Fruit fly (Drosophila melanogaster) whole organism, embryonic: ENCODE results near the gene CG11000.

Experiments used
- Bteb2 ChIP-seq: fragments of 200-800 bp; sonication (Bioruptor generic); optimal IDR thresholded peaks from 2 replicates; lab custom pipeline; 2016; ENCODE audit warnings: missing biosample characterization, missing genetic modification characterization
- CG11085 ChIP-seq: fragments of 200-800 bp; sonication (Bioruptor generic); IDR thresholded peaks from 2 replicates; pipeline ENCODE4 v1.3.6; 2022; ENCODE audit warnings: missing biosample characterization, missing genetic modification characterization
- CG11247 ChIP-seq: fragments of 200-800 bp; sonication (Bioruptor generic); IDR thresholded peaks from 2 replicates; pipeline ENCODE4 v1.3.6; 2022; ENCODE audit warnings: missing biosample characterization, missing genetic modification characterization
- CG11696 ChIP-seq: fragments of 200-800 bp; sonication (Bioruptor generic); IDR thresholded peaks from 2 replicates; pipeline ENCODE4 v1.3.6; 2022; ENCODE audit warnings: missing biosample characterization, missing genetic modification characterization
- CG12155 ChIP-seq: fragments of 200-800 bp; sonication (Bioruptor generic); optimal IDR thresholded peaks from 3 replicates; lab custom pipeline; 2016; ENCODE audit warnings: missing biosample characterization, missing genetic modification characterization
- CG12299 ChIP-seq: fragments of 200-800 bp; sonication (Bioruptor generic); optimal IDR thresholded peaks from 2 replicates; lab custom pipeline; 2018; ENCODE audit warnings: missing biosample characterization, mild to moderate bottlenecking, missing genetic modification characterization
- CG13296 ChIP-seq: fragments of 200-800 bp; sonication (Bioruptor generic); optimal IDR thresholded peaks from 3 replicates; lab custom pipeline; 2018; ENCODE audit warnings: missing biosample characterization, mild to moderate bottlenecking, missing genetic modification characterization
- CG14710 ChIP-seq: fragments of 200-800 bp; sonication (Bioruptor generic); optimal IDR thresholded peaks from 3 replicates; lab custom pipeline; 2019; ENCODE audit warnings: missing biosample characterization, mild to moderate bottlenecking, missing genetic modification characterization, moderate library complexity
- CG17829 ChIP-seq: fragments of 200-800 bp; optimal IDR thresholded peaks from 2 replicates; lab custom pipeline; 2019; ENCODE audit warnings: missing biosample characterization, mild to moderate bottlenecking, missing genetic modification characterization, moderate library complexity
- CG43689 ChIP-seq: fragments of 200-800 bp; sonication (Bioruptor generic); IDR thresholded peaks from 2 replicates; pipeline ENCODE4 v1.3.6; 2022; ENCODE audit warnings: missing biosample characterization, missing genetic modification characterization
- CG6654 ChIP-seq: fragments of 200-800 bp; sonication (Bioruptor generic); optimal IDR thresholded peaks from 2 replicates; lab custom pipeline; 2017; ENCODE audit warnings: missing biosample characterization, mild to moderate bottlenecking, missing genetic modification characterization
- CG6813 ChIP-seq: fragments of 200-800 bp; sonication (Bioruptor generic); optimal IDR thresholded peaks from 2 replicates; lab custom pipeline; 2017; ENCODE audit warnings: missing biosample characterization, missing genetic modification characterization, mild to moderate bottlenecking, moderate library complexity, missing genetic modification reagents
- CG8359 ChIP-seq: fragments of 200-800 bp; sonication (Bioruptor generic); optimal IDR thresholded peaks from 2 replicates; lab custom pipeline; 2017; ENCODE audit warnings: missing biosample characterization, mild to moderate bottlenecking, missing genetic modification characterization, borderline replicate concordance
- CG8944 ChIP-seq: fragments of 200-800 bp; sonication (Bioruptor generic); optimal IDR thresholded peaks from 3 replicates; lab custom pipeline; 2016; ENCODE audit warnings: missing biosample characterization, missing genetic modification characterization
- CG9797 ChIP-seq: fragments of 200-800 bp; sonication (Bioruptor generic); optimal IDR thresholded peaks from 3 replicates; lab custom pipeline; 2018; ENCODE audit warnings: missing biosample characterization, mild to moderate bottlenecking, missing genetic modification characterization
- Chrac-16 ChIP-seq: fragments of 200-800 bp; sonication (Bioruptor generic); optimal IDR thresholded peaks from 3 replicates; lab custom pipeline; 2016; ENCODE audit warnings: missing biosample characterization, missing genetic modification characterization
- D19A ChIP-seq: fragments of 200-800 bp; optimal IDR thresholded peaks from 3 replicates; lab custom pipeline; 2019; ENCODE audit warnings: missing biosample characterization, mild to moderate bottlenecking, missing genetic modification characterization, moderate library complexity
- Dip2 ChIP-seq: fragments of 200-800 bp; sonication (Bioruptor generic); IDR thresholded peaks from 2 replicates; pipeline ENCODE4 v1.3.6; 2022; ENCODE audit warnings: missing biosample characterization, missing genetic modification characterization
- Dref ChIP-seq: fragments of 200-800 bp; sonication (Bioruptor generic); IDR thresholded peaks from 2 replicates; pipeline ENCODE4 v1.3.6; 2022; ENCODE audit warnings: missing biosample characterization, missing genetic modification characterization
- Fer2 ChIP-seq: fragments of 200-800 bp; sonication (Bioruptor generic); optimal IDR thresholded peaks from 2 replicates; lab custom pipeline; 2018; ENCODE audit warnings: missing biosample characterization, mild to moderate bottlenecking, missing genetic modification characterization, moderate library complexity
- Hr78 ChIP-seq, 2 experiments: fragments of 200-800 bp in 1 of 2; fragments of >200 bp in 1 of 2; sonication (Bioruptor generic) in 1 of 2; optimal IDR thresholded peaks; 2 replicates each; lab custom pipeline; 2017 to 2019; ENCODE audit warnings: missing biosample characterization in 2 of 2, missing genetic modification characterization in 2 of 2, mild to moderate bottlenecking in 1 of 2, moderate library complexity in 1 of 2
- MESR4 ChIP-seq: fragments of 200-800 bp; sonication (Bioruptor generic); optimal IDR thresholded peaks from 2 replicates; lab custom pipeline; 2018; ENCODE audit warnings: missing biosample characterization, mild to moderate bottlenecking, missing genetic modification characterization, moderate library complexity
- Myb ChIP-seq: fragments of 200-800 bp; sonication (Bioruptor generic); optimal IDR thresholded peaks from 2 replicates; lab custom pipeline; 2016; ENCODE audit warnings: missing biosample characterization, missing genetic modification characterization
- Neu2 ChIP-seq: fragments of 200-800 bp; sonication (Bioruptor generic); optimal IDR thresholded peaks from 3 replicates; lab custom pipeline; 2016; ENCODE audit warnings: missing biosample characterization, missing genetic modification characterization, borderline replicate concordance
- Nf-YC ChIP-seq: fragments of 200-800 bp; optimal IDR thresholded peaks from 3 replicates; lab custom pipeline; 2019; ENCODE audit warnings: missing biosample characterization, mild to moderate bottlenecking, missing genetic modification characterization, moderate library complexity
- Rfx ChIP-seq: fragments of 200-800 bp; sonication (Bioruptor generic); IDR thresholded peaks from 2 replicates; pipeline ENCODE4 v1.3.6; 2022; ENCODE audit warnings: missing biosample characterization, missing genetic modification characterization
- Sin3A ChIP-seq: fragments of >200 bp; optimal IDR thresholded peaks from 2 replicates; lab custom pipeline; 2018
- Sry-β ChIP-seq: fragments of 200-800 bp; sonication (Bioruptor generic); optimal IDR thresholded peaks from 2 replicates; lab custom pipeline; 2018; ENCODE audit warnings: missing biosample characterization, mild to moderate bottlenecking, missing genetic modification characterization, moderate library complexity
- Tbp ChIP-seq: fragments of >200 bp; optimal IDR thresholded peaks from 2 replicates; lab custom pipeline; 2018; ENCODE audit warnings: missing biosample characterization, missing genetic modification characterization
- ap ChIP-seq: fragments of 200-800 bp; sonication (Bioruptor generic); IDR thresholded peaks from 2 replicates; pipeline ENCODE4 v1.3.6; 2022; ENCODE audit warnings: missing biosample characterization, missing genetic modification characterization
- caup ChIP-seq: fragments of 200-800 bp; sonication (Bioruptor generic); optimal IDR thresholded peaks from 3 replicates; lab custom pipeline; 2017; ENCODE audit warnings: missing biosample characterization, mild to moderate bottlenecking, missing genetic modification characterization, moderate library complexity; ENCODE audit not compliant: severe bottlenecking
- dan ChIP-seq: fragments of 200-800 bp; sonication (Bioruptor generic); IDR thresholded peaks from 2 replicates; pipeline ENCODE4 v1.3.6; 2022; ENCODE audit warnings: missing biosample characterization, missing genetic modification characterization
- danr ChIP-seq: fragments of 200-800 bp; sonication (Bioruptor generic); IDR thresholded peaks from 2 replicates; pipeline ENCODE4 v1.3.6; 2022; ENCODE audit warnings: missing biosample characterization, missing genetic modification characterization
- dmrt99B ChIP-seq: fragments of 200-800 bp; sonication (Bioruptor generic); optimal IDR thresholded peaks from 2 replicates; lab custom pipeline; 2018; ENCODE audit warnings: missing biosample characterization, mild to moderate bottlenecking, missing genetic modification characterization, moderate library complexity
- dpn ChIP-seq, 2 experiments: fragments of 200-800 bp; sonication (Bioruptor generic); optimal IDR thresholded peaks; 3 replicates each; lab custom pipeline; 2016; ENCODE audit warnings: missing biosample characterization in 2 of 2, missing genetic modification characterization in 2 of 2
- dysf ChIP-seq: fragments of 200-800 bp; sonication (Bioruptor generic); IDR thresholded peaks from 3 replicates; pipeline ENCODE4 v1.3.6; 2022; ENCODE audit warnings: missing biosample characterization, missing genetic modification characterization
- en ChIP-seq: fragments of 200-800 bp; sonication (Bioruptor generic); optimal IDR thresholded peaks from 2 replicates; lab custom pipeline; 2016; ENCODE audit warnings: missing biosample characterization, missing genetic modification characterization
- esg ChIP-seq: fragments of 200-800 bp; sonication (Bioruptor generic); conservative IDR thresholded peaks from 2 replicates; pipeline ENCODE4 v1.3.6; 2022; ENCODE audit warnings: missing biosample characterization, missing genetic modification characterization
- lov ChIP-seq, 2 experiments: fragments of 200-800 bp in 1 of 2; fragments of >200 bp in 1 of 2; sonication (Bioruptor generic) in 1 of 2; IDR thresholded peaks in 1 of 2; optimal IDR thresholded peaks in 1 of 2; 2 replicates in 1 of 2; 3 replicates in 1 of 2; pipeline versions ENCODE4 v1.3.6 to Lab custom; 2017 to 2022; ENCODE audit warnings: missing biosample characterization in 1 of 2, missing genetic modification characterization in 1 of 2
- maf-S ChIP-seq: fragments of 200-800 bp; sonication (Bioruptor generic); optimal IDR thresholded peaks from 2 replicates; lab custom pipeline; 2016; ENCODE audit warnings: missing biosample characterization, missing genetic modification characterization
- nom ChIP-seq: fragments of 200-800 bp; sonication (Bioruptor generic); optimal IDR thresholded peaks from 2 replicates; lab custom pipeline; 2017; ENCODE audit warnings: missing biosample characterization, missing genetic modification characterization, mild to moderate bottlenecking, moderate library complexity, missing genetic modification reagents
- oc ChIP-seq: fragments of 200-800 bp; sonication (Bioruptor generic); optimal IDR thresholded peaks from 2 replicates; lab custom pipeline; 2018; ENCODE audit warnings: missing biosample characterization, mild to moderate bottlenecking, missing genetic modification characterization, moderate library complexity
- rib ChIP-seq: fragments of 200-800 bp; sonication (Bioruptor generic); IDR thresholded peaks from 2 replicates; pipeline ENCODE4 v1.3.6; 2022; ENCODE audit warnings: missing biosample characterization, missing genetic modification characterization
- sd ChIP-seq: fragments of 200-800 bp; sonication (Bioruptor generic); optimal IDR thresholded peaks from 3 replicates; lab custom pipeline; 2018; ENCODE audit warnings: missing biosample characterization, mild to moderate bottlenecking, missing genetic modification characterization, moderate library complexity
- shn ChIP-seq: fragments of 200-800 bp; sonication (Bioruptor generic); optimal IDR thresholded peaks from 3 replicates; lab custom pipeline; 2016; ENCODE audit warnings: missing biosample characterization, missing genetic modification characterization
- sob ChIP-seq: fragments of 200-800 bp; sonication (Bioruptor generic); IDR thresholded peaks from 2 replicates; pipeline ENCODE4 v1.3.6; 2022; ENCODE audit warnings: missing biosample characterization, missing genetic modification characterization
- zen2 ChIP-seq: fragments of 200-800 bp; sonication (Bioruptor generic); IDR thresholded peaks from 3 replicates; pipeline ENCODE4 v1.3.6; 2022; ENCODE audit warnings: missing biosample characterization, missing genetic modification characterization; ENCODE audit not compliant: partially characterized antibody

CG11000 gene

dm6 chr3R:5789025-5789953, 12.8 kb upstream of the CG11000 start, which contains the start of the genes Hat1 and Rpn5 (continued):
- TF ChIP-seq zen2 (GFP tag; lab: Robert Waterston, UW), result peak; percentile 66; the same call in 2 of the 3 replicates
- TF ChIP-seq CG11085 (GFP tag; lab: Robert Waterston, UW), result peak; percentile 46; the same call in 1 of the 2 replicates
- peak; percentile 84 for TF ChIP-seq Bteb2 (GFP tag; lab: Kevin White, UChicago)
- peak; percentile 69 for TF ChIP-seq Nf-YC (tag; lab: Kevin White, UChicago)
- peak; percentile 69 for TF ChIP-seq en (GFP tag; lab: Kevin White, UChicago)
- peak; percentile 86 for TF ChIP-seq CG12155 (GFP tag; lab: Kevin White, UChicago)
- TF ChIP-seq Dip2 (GFP tag; lab: Robert Waterston, UW), result no peak
- no peak for TF ChIP-seq Hr78 (GFP tag; optimal IDR thresholded peaks at IDR 0.05; lab: Kevin White, UChicago)
- TF ChIP-seq Myb (GFP tag; lab: Kevin White, UChicago), result peak; percentile 78
- TF ChIP-seq caup, result peak; percentile 78
- 0 out of 2 replicates have a peak, but pooled peaks have one; percentile 10 for TF ChIP-seq rib
- peak; percentile 60; the same call in 1 of the 2 replicates for TF ChIP-seq danr (GFP tag; lab: Robert Waterston, UW)
- peak; percentile 47 for TF ChIP-seq Fer2 (tag; lab: Kevin White, UChicago)
- peak; percentile 89 to 94 for TF ChIP-seq dpn (GFP tag; optimal IDR thresholded peaks at IDR 0.05; lab: Kevin White, UChicago)
- TF ChIP-seq Sin3A (lab: Kevin White, UChicago), result peak; percentile 62
- TF ChIP-seq oc (tag; lab: Kevin White, UChicago), result peak; percentile 0
- TF ChIP-seq nom (GFP tag; lab: Kevin White, UChicago), result peak; percentile 56
- TF ChIP-seq Rfx (GFP tag; lab: Robert Waterston, UW), result peak; percentile 83
- TF ChIP-seq CG11247 (GFP tag; lab: Robert Waterston, UW), result peak; percentile 29; the same call in 1 of the 2 replicates
- TF ChIP-seq ap (GFP tag; lab: Robert Waterston, UW), result no peak
- TF ChIP-seq D19A, result peak; percentile 46
- TF ChIP-seq Tbp (GFP tag; lab: Kevin White, UChicago), result no peak
- TF ChIP-seq dan (GFP tag; lab: Robert Waterston, UW), result 0 out of 2 replicates have a peak, but pooled peaks have one; percentile 38
- TF ChIP-seq CG17829, result peak; percentile 68
- peak; percentile 80 for TF ChIP-seq Chrac-16 (GFP tag; lab: Kevin White, UChicago)
- TF ChIP-seq sob (GFP tag; lab: Robert Waterston, UW), result peak; percentile 74
- TF ChIP-seq shn, result peak; percentile 91
- TF ChIP-seq CG9797 (GFP tag; lab: Kevin White, UChicago), result peak; percentile 41
- peak; percentile 61 for TF ChIP-seq esg (GFP tag; lab: Robert Waterston, UW)
- peak; percentile 88 for TF ChIP-seq maf-S (GFP tag; lab: Kevin White, UChicago)
- peak; percentile 30; the same call in 1 of the 2 replicates for TF ChIP-seq Dref
- no peak for TF ChIP-seq CG8359 (GFP tag; lab: Kevin White, UChicago)
- peak; percentile 74 for TF ChIP-seq Neu2 (GFP tag; lab: Kevin White, UChicago)
- peak; percentile 49 for TF ChIP-seq CG6654 (GFP tag; lab: Kevin White, UChicago)
- no peak for TF ChIP-seq CG43689 (GFP tag; lab: Robert Waterston, UW)
- no peak for TF ChIP-seq lov (optimal IDR thresholded peaks at IDR 0.05; lab: Kevin White, UChicago)
- TF ChIP-seq lov (GFP tag; IDR thresholded peaks at IDR 0.05; lab: Robert Waterston, UW), result no peak
- TF ChIP-seq CG6813 (GFP tag; lab: Kevin White, UChicago), result no peak
- TF ChIP-seq CG8944, result peak; percentile 85
- TF ChIP-seq Sry-β (GFP tag; lab: Kevin White, UChicago), result peak; percentile 90
- TF ChIP-seq sd, result no peak
- peak; percentile 35 for TF ChIP-seq MESR4 (GFP tag; lab: Kevin White, UChicago)
- TF ChIP-seq CG13296, result peak; percentile 52
- TF ChIP-seq CG12299 (tag; lab: Kevin White, UChicago), result peak; percentile 26
- TF ChIP-seq CG11696 (GFP tag; lab: Robert Waterston, UW), result no peak
- TF ChIP-seq dmrt99B (tag; lab: Kevin White, UChicago), result no peak
- TF ChIP-seq CG14710 (tag; lab: Kevin White, UChicago), result peak; percentile 89
- TF ChIP-seq dysf (GFP tag; lab: Robert Waterston, UW), result peak; percentile 72; the same call in 2 of the 3 replicates
